Fruit fly (Drosophila melanogaster) whole organism, embryonic: ENCODE measurements around the gene tHMG1.

ENCODE experiments used
- CG1024 ChIP-seq: fragments of 200-800 bp; sonication (Bioruptor generic); IDR thresholded peaks from 2 replicates; pipeline ENCODE4 v1.3.6; 2022; ENCODE audit warnings: missing biosample characterization, missing genetic modification characterization
- CG10267 ChIP-seq: fragments of 200-800 bp; sonication (Bioruptor generic); optimal IDR thresholded peaks from 2 replicates; lab custom pipeline; 2018; ENCODE audit warnings: missing biosample characterization, mild to moderate bottlenecking, missing genetic modification characterization, moderate library complexity
- CG10321 ChIP-seq: fragments of 200-800 bp; sonication (Bioruptor generic); IDR thresholded peaks from 2 replicates; pipeline ENCODE4 v1.3.6; 2022; ENCODE audit warnings: missing biosample characterization, missing genetic modification characterization
- CG10366 ChIP-seq: fragments of 200-800 bp; sonication (Bioruptor generic); IDR thresholded peaks from 2 replicates; pipeline ENCODE4 v1.3.6; 2022; ENCODE audit warnings: missing biosample characterization, missing genetic modification characterization
- CG12942 ChIP-seq: fragments of 200-800 bp; sonication (Bioruptor generic); optimal IDR thresholded peaks from 3 replicates; lab custom pipeline; 2016; ENCODE audit warnings: missing biosample characterization, missing genetic modification characterization
- CG1603 ChIP-seq: fragments of 200-800 bp; sonication (Bioruptor generic); optimal IDR thresholded peaks from 2 replicates; lab custom pipeline; 2019; ENCODE audit warnings: missing biosample characterization, mild to moderate bottlenecking, missing genetic modification characterization, moderate library complexity
- CG16863 ChIP-seq: fragments of 200-800 bp; sonication (Bioruptor generic); optimal IDR thresholded peaks from 3 replicates; lab custom pipeline; 2016; ENCODE audit warnings: missing biosample characterization, missing genetic modification characterization
- CG17385 ChIP-seq: fragments of 200-800 bp; sonication (Bioruptor generic); optimal IDR thresholded peaks from 3 replicates; lab custom pipeline; 2018; ENCODE audit warnings: missing biosample characterization, mild to moderate bottlenecking, missing genetic modification characterization
- CG2889 ChIP-seq: fragments of 200-800 bp; sonication (Bioruptor generic); IDR thresholded peaks from 3 replicates; pipeline ENCODE4 v1.3.6; 2022; ENCODE audit warnings: missing biosample characterization, missing genetic modification characterization
- CG33213 ChIP-seq: fragments of 200-800 bp; sonication (Bioruptor generic); optimal IDR thresholded peaks from 3 replicates; lab custom pipeline; 2016; ENCODE audit warnings: missing biosample characterization, missing genetic modification characterization
- CG4707 ChIP-seq: fragments of 200-800 bp; sonication (Bioruptor generic); optimal IDR thresholded peaks from 2 replicates; lab custom pipeline; 2018; ENCODE audit warnings: missing biosample characterization, mild to moderate bottlenecking, missing genetic modification characterization, moderate library complexity
- CG4730 ChIP-seq: fragments of 200-800 bp; sonication (Bioruptor generic); IDR thresholded peaks from 2 replicates; pipeline ENCODE4 v1.3.6; 2022; ENCODE audit warnings: missing biosample characterization, missing genetic modification characterization
- CG7556 ChIP-seq: fragments of 200-800 bp; sonication (Bioruptor generic); optimal IDR thresholded peaks from 2 replicates; lab custom pipeline; 2017; ENCODE audit warnings: missing biosample characterization, mild to moderate bottlenecking, missing genetic modification characterization
- CG7963 ChIP-seq: fragments of 200-800 bp; sonication (Bioruptor generic); IDR thresholded peaks from 3 replicates; pipeline ENCODE4 v1.3.6; 2022; ENCODE audit warnings: missing biosample characterization, missing genetic modification characterization; ENCODE audit not compliant: partially characterized antibody
- CG8290 ChIP-seq, 3 experiments: fragments of 200-800 bp; sonication (Bioruptor generic); optimal IDR thresholded peaks; 2 replicates each; lab custom pipeline; 2016 to 2019; ENCODE audit warnings: missing biosample characterization in 3 of 3, missing genetic modification characterization in 3 of 3, mild to moderate bottlenecking in 2 of 3, moderate library complexity in 1 of 3
- CG8388 ChIP-seq: fragments of 200-800 bp; sonication (Bioruptor generic); optimal IDR thresholded peaks from 2 replicates; lab custom pipeline; 2019; ENCODE audit warnings: missing biosample characterization, mild to moderate bottlenecking, missing genetic modification characterization, moderate library complexity
- CG9215 ChIP-seq: fragments of 200-800 bp; sonication (Bioruptor generic); IDR thresholded peaks from 2 replicates; pipeline ENCODE4 v1.3.6; 2022; ENCODE audit warnings: missing biosample characterization, missing genetic modification characterization
- CHES-1-like ChIP-seq: fragments of 200-800 bp; sonication (Bioruptor generic); optimal IDR thresholded peaks from 2 replicates; lab custom pipeline; 2016; ENCODE audit warnings: missing biosample characterization, missing genetic modification characterization
- Chrac-16 ChIP-seq: fragments of 200-800 bp; sonication (Bioruptor generic); optimal IDR thresholded peaks from 3 replicates; lab custom pipeline; 2016; ENCODE audit warnings: missing biosample characterization, missing genetic modification characterization
- Dip2 ChIP-seq: fragments of 200-800 bp; sonication (Bioruptor generic); IDR thresholded peaks from 2 replicates; pipeline ENCODE4 v1.3.6; 2022; ENCODE audit warnings: missing biosample characterization, missing genetic modification characterization
- Doc3 ChIP-seq: fragments of 200-800 bp; sonication (Bioruptor generic); IDR thresholded peaks from 3 replicates; pipeline ENCODE4 v1.3.6; 2022; ENCODE audit warnings: missing biosample characterization, missing genetic modification characterization; ENCODE audit not compliant: partially characterized antibody
- Dp ChIP-seq: fragments of 200-800 bp; sonication (Bioruptor generic); optimal IDR thresholded peaks from 2 replicates; lab custom pipeline; 2018; ENCODE audit warnings: missing biosample characterization, mild to moderate bottlenecking, missing genetic modification characterization, moderate library complexity
- Fer3 ChIP-seq: fragments of 200-800 bp; sonication (Bioruptor generic); optimal IDR thresholded peaks from 2 replicates; lab custom pipeline; 2018; ENCODE audit warnings: missing biosample characterization, mild to moderate bottlenecking, missing genetic modification characterization, moderate library complexity
- HHEX ChIP-seq: fragments of 200-800 bp; sonication (Bioruptor generic); optimal IDR thresholded peaks from 3 replicates; lab custom pipeline; 2017; ENCODE audit warnings: missing biosample characterization, mild to moderate bottlenecking, missing genetic modification characterization, missing genetic modification reagents
- Jarid2 ChIP-seq: fragments of 200-800 bp; sonication (Bioruptor generic); optimal IDR thresholded peaks from 3 replicates; lab custom pipeline; 2017; ENCODE audit warnings: mild to moderate bottlenecking, missing biosample characterization, missing genetic modification reagents, missing genetic modification characterization
- Side ChIP-seq: fragments of 200-800 bp; sonication (Bioruptor generic); optimal IDR thresholded peaks from 2 replicates; lab custom pipeline; 2016; ENCODE audit warnings: missing biosample characterization, missing genetic modification characterization
- Spps ChIP-seq: fragments of 200-800 bp; sonication (Bioruptor generic); optimal IDR thresholded peaks from 2 replicates; lab custom pipeline; 2018; ENCODE audit warnings: missing biosample characterization, mild to moderate bottlenecking, missing genetic modification characterization
- Ssrp ChIP-seq: fragments of 200-800 bp; sonication (Bioruptor generic); optimal IDR thresholded peaks from 2 replicates; lab custom pipeline; 2018; ENCODE audit warnings: missing biosample characterization, mild to moderate bottlenecking, missing genetic modification characterization, moderate library complexity
- Trl ChIP-seq, 3 experiments: fragments of >200 bp in 2 of 3; fragments of 200-800 bp in 1 of 3; sonication (Bioruptor generic) in 1 of 3; optimal IDR thresholded peaks; 2 replicates in 1 of 3; 3 replicates in 2 of 3; lab custom pipeline; 2016 to 2017; ENCODE audit warnings: missing biosample characterization in 1 of 3, missing genetic modification characterization in 1 of 3
- bab2 ChIP-seq: fragments of 200-800 bp; sonication (Bioruptor generic); optimal IDR thresholded peaks from 2 replicates; lab custom pipeline; 2016; ENCODE audit warnings: missing biosample characterization, missing genetic modification characterization
- chn ChIP-seq: fragments of 200-800 bp; sonication (Bioruptor generic); optimal IDR thresholded peaks from 2 replicates; lab custom pipeline; 2016; ENCODE audit warnings: missing biosample characterization, missing genetic modification characterization
- ci ChIP-seq: fragments of 200-800 bp; sonication (Bioruptor generic); IDR thresholded peaks from 3 replicates; pipeline ENCODE4 v1.3.6; 2022; ENCODE audit warnings: missing biosample characterization, missing genetic modification characterization
- corto ChIP-seq: fragments of 200-800 bp; sonication (Bioruptor generic); optimal IDR thresholded peaks from 2 replicates; lab custom pipeline; 2016; ENCODE audit warnings: missing biosample characterization, mild to moderate bottlenecking, missing genetic modification characterization, moderate library complexity
- cwo ChIP-seq: fragments of 200-800 bp; sonication (Bioruptor generic); optimal IDR thresholded peaks from 3 replicates; lab custom pipeline; 2017; ENCODE audit warnings: missing biosample characterization, missing genetic modification characterization, mild to moderate bottlenecking, moderate library complexity, missing genetic modification reagents
- dmrt99B ChIP-seq: fragments of 200-800 bp; sonication (Bioruptor generic); optimal IDR thresholded peaks from 2 replicates; lab custom pipeline; 2018; ENCODE audit warnings: missing biosample characterization, mild to moderate bottlenecking, missing genetic modification characterization, moderate library complexity
- en ChIP-seq: fragments of 200-800 bp; sonication (Bioruptor generic); optimal IDR thresholded peaks from 2 replicates; lab custom pipeline; 2016; ENCODE audit warnings: missing biosample characterization, missing genetic modification characterization
- fd102C ChIP-seq: fragments of 200-800 bp; sonication (Bioruptor generic); optimal IDR thresholded peaks from 2 replicates; lab custom pipeline; 2018; ENCODE audit warnings: missing biosample characterization, mild to moderate bottlenecking, missing genetic modification characterization, moderate library complexity
- fru ChIP-seq: fragments of >200 bp; optimal IDR thresholded peaks from 2 replicates; lab custom pipeline; 2017
- her ChIP-seq: fragments of 200-800 bp; sonication (Bioruptor generic); optimal IDR thresholded peaks from 2 replicates; lab custom pipeline; 2016; ENCODE audit warnings: missing biosample characterization, missing genetic modification characterization
- jumu ChIP-seq: fragments of 200-800 bp; sonication (Bioruptor generic); optimal IDR thresholded peaks from 3 replicates; lab custom pipeline; 2016; ENCODE audit warnings: missing biosample characterization, missing genetic modification characterization
- kni ChIP-seq: fragments of 200-800 bp; sonication (Bioruptor generic); optimal IDR thresholded peaks from 3 replicates; lab custom pipeline; 2017; ENCODE audit warnings: mild to moderate bottlenecking, missing biosample characterization, missing genetic modification reagents, missing genetic modification characterization
- lbe ChIP-seq: fragments of 200-800 bp; sonication (Bioruptor generic); optimal IDR thresholded peaks from 2 replicates; lab custom pipeline; 2016; ENCODE audit warnings: missing biosample characterization, mild to moderate bottlenecking, missing genetic modification characterization
- org-1 ChIP-seq: fragments of 200-800 bp; sonication (Bioruptor generic); optimal IDR thresholded peaks from 2 replicates; lab custom pipeline; 2017; ENCODE audit warnings: missing biosample characterization, missing genetic modification characterization
- pho ChIP-seq: fragments of 200-800 bp; sonication (Bioruptor generic); optimal IDR thresholded peaks from 2 replicates; lab custom pipeline; 2016; ENCODE audit warnings: missing biosample characterization, missing genetic modification characterization
- pnt ChIP-seq: fragments of 200-800 bp; sonication (Bioruptor generic); optimal IDR thresholded peaks from 3 replicates; lab custom pipeline; 2016; ENCODE audit warnings: missing biosample characterization, missing genetic modification characterization
- sens-2 ChIP-seq: fragments of 200-800 bp; sonication (Bioruptor generic); IDR thresholded peaks from 2 replicates; pipeline ENCODE4 v1.3.6; 2022; ENCODE audit warnings: missing biosample characterization, missing genetic modification characterization
- slp2 ChIP-seq: fragments of 200-800 bp; sonication (Bioruptor generic); optimal IDR thresholded peaks from 2 replicates; lab custom pipeline; 2016; ENCODE audit warnings: missing biosample characterization, missing genetic modification characterization
- ssp ChIP-seq: fragments of 200-800 bp; sonication (Bioruptor generic); IDR thresholded peaks from 2 replicates; pipeline ENCODE4 v1.3.6; 2022; ENCODE audit warnings: missing biosample characterization, missing genetic modification characterization
- zfh1 ChIP-seq: fragments of 200-800 bp; sonication (Bioruptor generic); IDR thresholded peaks from 3 replicates; pipeline ENCODE4 v1.3.6; 2022; ENCODE audit warnings: missing biosample characterization, missing genetic modification characterization

The tHMG1 gene

dm6 chr3R:22447195-22447873 lies 44.3 kb upstream of the tHMG1 start, which contains the start of gene CG34288 (continued):
- 0 out of 2 replicates have a peak, but pooled peaks have one; percentile 22 for TF ChIP-seq CG4730 (GFP tag; lab: Robert Waterston, UW)
- no peak for TF ChIP-seq CG10267 (tag; lab: Kevin White, UChicago)
- TF ChIP-seq CG7963 (GFP tag; lab: Robert Waterston, UW): no peak
- no peak for TF ChIP-seq CG2889
- TF ChIP-seq CG16863 (GFP tag; lab: Kevin White, UChicago): no peak
- TF ChIP-seq CG10366 (GFP tag; lab: Robert Waterston, UW): no peak
- no peak for TF ChIP-seq CG9215 (GFP tag; lab: Robert Waterston, UW)
- TF ChIP-seq ssp (GFP tag; lab: Robert Waterston, UW): no peak
- peak; percentile 78 for TF ChIP-seq corto (GFP tag; lab: Kevin White, UChicago)
- peak; percentile 53 for TF ChIP-seq CG1603
- TF ChIP-seq CG8290 (GFP tag; optimal IDR thresholded peaks at IDR 0.05; lab: Kevin White, UChicago): no peak
- no peak for TF ChIP-seq CG8290 (tag; optimal IDR thresholded peaks at IDR 0.05; lab: Kevin White, UChicago)
- no peak for TF ChIP-seq CG1024 (GFP tag; lab: Robert Waterston, UW)
- TF ChIP-seq Side (GFP tag; lab: Kevin White, UChicago): peak; percentile 13
- TF ChIP-seq dmrt99B (tag; lab: Kevin White, UChicago): peak; percentile 38
- no peak for TF ChIP-seq Dip2 (GFP tag; lab: Robert Waterston, UW)
- TF ChIP-seq sens-2 (GFP tag; lab: Robert Waterston, UW): no peak
- TF ChIP-seq Ssrp: no peak
- TF ChIP-seq lbe (GFP tag; lab: Kevin White, UChicago): no peak
- TF ChIP-seq CG10321 (GFP tag; lab: Robert Waterston, UW): no peak
- TF ChIP-seq HHEX (GFP tag; lab: Kevin White, UChicago): peak; percentile 35
- TF ChIP-seq her (GFP tag; lab: Kevin White, UChicago): peak; percentile 40
- TF ChIP-seq fd102C (GFP tag; lab: Kevin White, UChicago): no peak
- TF ChIP-seq pnt (GFP tag; lab: Kevin White, UChicago): no peak
- peak; percentile 14 for TF ChIP-seq bab2 (GFP tag; lab: Kevin White, UChicago)
- no peak for TF ChIP-seq CG12942 (GFP tag; lab: Kevin White, UChicago)
- peak; percentile 28 for TF ChIP-seq CHES-1-like (GFP tag; lab: Kevin White, UChicago)
- no peak for TF ChIP-seq CG33213 (GFP tag; lab: Kevin White, UChicago)
- TF ChIP-seq CG17385 (GFP tag; lab: Kevin White, UChicago): no peak
- no peak for TF ChIP-seq chn (GFP tag; lab: Kevin White, UChicago)
- TF ChIP-seq CG4707: no peak
- TF ChIP-seq Trl (optimal IDR thresholded peaks at IDR 0.05; lab: Kevin White, UChicago): no peak
- peak; percentile 6 for TF ChIP-seq Trl (GFP tag; optimal IDR thresholded peaks at IDR 0.05; lab: Kevin White, UChicago)
- peak; percentile 1 for TF ChIP-seq slp2 (GFP tag; lab: Kevin White, UChicago)
- no peak for TF ChIP-seq org-1 (GFP tag; lab: Kevin White, UChicago)
- no peak for TF ChIP-seq Spps
- TF ChIP-seq Fer3 (tag; lab: Kevin White, UChicago): peak; percentile 56
- TF ChIP-seq Chrac-16 (GFP tag; lab: Kevin White, UChicago): no peak
- peak; percentile 51 for TF ChIP-seq CG7556 (GFP tag; lab: Kevin White, UChicago)
- TF ChIP-seq CG8388 (GFP tag; lab: Kevin White, UChicago): no peak
- no peak for TF ChIP-seq Doc3
- TF ChIP-seq Jarid2: no peak
- TF ChIP-seq en: no peak
- no peak for TF ChIP-seq fru
- TF ChIP-seq zfh1: peak; percentile 34; the same call in 2 of the 3 replicates
- peak; percentile 56; the same call in 2 of the 3 replicates for TF ChIP-seq ci
- TF ChIP-seq pho (GFP tag; lab: Kevin White, UChicago): peak; percentile 4
- peak; percentile 76 for TF ChIP-seq Dp
- TF ChIP-seq cwo (GFP tag; lab: Kevin White, UChicago): peak; percentile 70
- TF ChIP-seq kni: no peak
- TF ChIP-seq jumu (GFP tag; lab: Kevin White, UChicago): peak; percentile 46
